Fruit fly (Drosophila melanogaster) whole organism, embryonic: Measurements from ENCODE around the gene MED27.

ENCODE experiments used
- CG10462 ChIP-seq: fragments of 200-800 bp; sonication (Bioruptor generic); optimal IDR thresholded peaks from 2 replicates; lab custom pipeline; 2016; ENCODE audit warnings: missing biosample characterization, missing genetic modification characterization
- CG11723 ChIP-seq: fragments of 200-800 bp; sonication (Bioruptor generic); optimal IDR thresholded peaks from 2 replicates; lab custom pipeline; 2017; ENCODE audit warnings: missing biosample characterization, mild to moderate bottlenecking, missing genetic modification characterization
- CG13287 ChIP-seq: fragments of 200-800 bp; sonication (Bioruptor generic); IDR thresholded peaks from 2 replicates; pipeline ENCODE4 v1.3.6; 2022; ENCODE audit warnings: missing biosample characterization, missing genetic modification characterization; ENCODE audit not compliant: partially characterized antibody
- CG16863 ChIP-seq: fragments of 200-800 bp; sonication (Bioruptor generic); optimal IDR thresholded peaks from 3 replicates; lab custom pipeline; 2016; ENCODE audit warnings: missing biosample characterization, missing genetic modification characterization
- CG18599 ChIP-seq: fragments of 200-800 bp; sonication (Bioruptor generic); optimal IDR thresholded peaks from 3 replicates; lab custom pipeline; 2017; ENCODE audit warnings: missing biosample characterization, missing genetic modification characterization, mild to moderate bottlenecking, moderate library complexity, missing genetic modification reagents
- CG2116 ChIP-seq: fragments of 200-800 bp; sonication (Bioruptor generic); optimal IDR thresholded peaks from 3 replicates; lab custom pipeline; 2018; ENCODE audit warnings: missing biosample characterization, mild to moderate bottlenecking, missing genetic modification characterization
- CG30403 ChIP-seq: fragments of 200-800 bp; sonication (Bioruptor generic); optimal IDR thresholded peaks from 3 replicates; lab custom pipeline; 2016; ENCODE audit warnings: missing biosample characterization, missing genetic modification characterization
- CG32772 ChIP-seq: fragments of 200-800 bp; sonication (Bioruptor generic); IDR thresholded peaks from 2 replicates; pipeline ENCODE4 v1.3.6; 2022; ENCODE audit warnings: missing biosample characterization, missing genetic modification characterization
- CG34224 ChIP-seq: fragments of 200-800 bp; sonication (Bioruptor generic); IDR thresholded peaks from 3 replicates; pipeline ENCODE4 v1.3.6; 2022; ENCODE audit warnings: missing biosample characterization, missing genetic modification characterization; ENCODE audit not compliant: partially characterized antibody
- CG34376 ChIP-seq: fragments of 200-800 bp; sonication (Bioruptor generic); optimal IDR thresholded peaks from 2 replicates; lab custom pipeline; 2018; ENCODE audit warnings: missing biosample characterization, mild to moderate bottlenecking, missing genetic modification characterization
- CG5180 ChIP-seq: fragments of 200-800 bp; sonication (Bioruptor generic); optimal IDR thresholded peaks from 3 replicates; lab custom pipeline; 2017; ENCODE audit warnings: missing biosample characterization, missing genetic modification characterization, mild to moderate bottlenecking, moderate library complexity, missing genetic modification reagents
- CG6683 ChIP-seq: fragments of 200-800 bp; sonication (Bioruptor generic); optimal IDR thresholded peaks from 2 replicates; lab custom pipeline; 2017; ENCODE audit warnings: missing biosample characterization, mild to moderate bottlenecking, missing genetic modification characterization, missing genetic modification reagents
- CG6854 ChIP-seq: fragments of 200-800 bp; sonication (Bioruptor generic); optimal IDR thresholded peaks from 3 replicates; lab custom pipeline; 2017; ENCODE audit warnings: missing biosample characterization, mild to moderate bottlenecking, missing genetic modification characterization
- CG7839 ChIP-seq: fragments of 200-800 bp; sonication (Bioruptor generic); optimal IDR thresholded peaks from 3 replicates; lab custom pipeline; 2018; ENCODE audit warnings: missing biosample characterization, mild to moderate bottlenecking, missing genetic modification characterization, moderate library complexity
- CG9876 ChIP-seq: fragments of 200-800 bp; sonication (Bioruptor generic); optimal IDR thresholded peaks from 2 replicates; lab custom pipeline; 2016; ENCODE audit warnings: missing biosample characterization, missing genetic modification characterization
- Dek ChIP-seq: fragments of 200-800 bp; sonication (Bioruptor generic); optimal IDR thresholded peaks from 3 replicates; lab custom pipeline; 2019; ENCODE audit warnings: missing biosample characterization, mild to moderate bottlenecking, missing genetic modification characterization, moderate library complexity
- Dip2 ChIP-seq: fragments of 200-800 bp; sonication (Bioruptor generic); IDR thresholded peaks from 2 replicates; pipeline ENCODE4 v1.3.6; 2022; ENCODE audit warnings: missing biosample characterization, missing genetic modification characterization
- Gsc ChIP-seq: fragments of 200-800 bp; sonication (Bioruptor generic); IDR thresholded peaks from 2 replicates; pipeline ENCODE4 v1.3.6; 2022; ENCODE audit warnings: missing biosample characterization, missing genetic modification characterization
- HLH3B ChIP-seq: fragments of 200-800 bp; sonication (Bioruptor generic); IDR thresholded peaks from 2 replicates; pipeline ENCODE4 v1.3.6; 2022; ENCODE audit warnings: missing biosample characterization, missing genetic modification characterization
- HLH4C ChIP-seq: fragments of 200-800 bp; sonication (Bioruptor generic); IDR thresholded peaks from 3 replicates; pipeline ENCODE4 v1.3.6; 2022; ENCODE audit warnings: missing biosample characterization, missing genetic modification characterization; ENCODE audit not compliant: partially characterized antibody
- HLHmδ ChIP-seq: fragments of 200-800 bp; sonication (Bioruptor generic); optimal IDR thresholded peaks from 2 replicates; lab custom pipeline; 2018; ENCODE audit warnings: missing biosample characterization, mild to moderate bottlenecking, missing genetic modification characterization, moderate library complexity
- Hsf ChIP-seq: fragments of 200-800 bp; sonication (Bioruptor generic); optimal IDR thresholded peaks from 3 replicates; lab custom pipeline; 2016; ENCODE audit warnings: missing biosample characterization, missing genetic modification characterization
- MESR4 ChIP-seq: fragments of 200-800 bp; sonication (Bioruptor generic); optimal IDR thresholded peaks from 2 replicates; lab custom pipeline; 2018; ENCODE audit warnings: missing biosample characterization, mild to moderate bottlenecking, missing genetic modification characterization, moderate library complexity
- MTF-1 ChIP-seq: fragments of 200-800 bp; sonication (Bioruptor generic); optimal IDR thresholded peaks from 2 replicates; lab custom pipeline; 2018; ENCODE audit warnings: missing biosample characterization, mild to moderate bottlenecking, missing genetic modification characterization, borderline replicate concordance
- PHDP ChIP-seq: fragments of 200-800 bp; sonication (Bioruptor generic); optimal IDR thresholded peaks from 3 replicates; lab custom pipeline; 2018; ENCODE audit warnings: missing biosample characterization, mild to moderate bottlenecking, missing genetic modification characterization, moderate library complexity
- Pdp1 ChIP-seq, 2 experiments: fragments of 200-800 bp; sonication (Bioruptor generic); optimal IDR thresholded peaks; 3 replicates each; lab custom pipeline; 2016; ENCODE audit warnings: missing biosample characterization in 2 of 2, missing genetic modification characterization in 2 of 2, mild to moderate bottlenecking in 1 of 2, moderate library complexity in 1 of 2
- Sin3A ChIP-seq: fragments of >200 bp; optimal IDR thresholded peaks from 2 replicates; lab custom pipeline; 2018
- Sox100B ChIP-seq: fragments of 200-800 bp; sonication (Bioruptor generic); optimal IDR thresholded peaks from 3 replicates; lab custom pipeline; 2018; ENCODE audit warnings: missing biosample characterization, mild to moderate bottlenecking, missing genetic modification characterization
- amos ChIP-seq: fragments of 200-800 bp; sonication (Bioruptor generic); IDR thresholded peaks from 2 replicates; pipeline ENCODE4 v1.3.6; 2022; ENCODE audit warnings: missing biosample characterization, missing genetic modification characterization; ENCODE audit not compliant: partially characterized antibody
- cas ChIP-seq: fragments of 200-800 bp; sonication (Bioruptor generic); IDR thresholded peaks from 2 replicates; pipeline ENCODE4 v1.3.6; 2022; ENCODE audit warnings: missing biosample characterization, missing genetic modification characterization
- cg ChIP-seq: fragments of 200-800 bp; sonication (Bioruptor generic); optimal IDR thresholded peaks from 3 replicates; lab custom pipeline; 2019; ENCODE audit warnings: missing biosample characterization, mild to moderate bottlenecking, missing genetic modification characterization, moderate library complexity
- corto ChIP-seq: fragments of 200-800 bp; sonication (Bioruptor generic); optimal IDR thresholded peaks from 2 replicates; lab custom pipeline; 2016; ENCODE audit warnings: missing biosample characterization, mild to moderate bottlenecking, missing genetic modification characterization, moderate library complexity
- crc ChIP-seq: fragments of 200-800 bp; sonication (Bioruptor generic); optimal IDR thresholded peaks from 2 replicates; lab custom pipeline; 2016; ENCODE audit warnings: missing biosample characterization, missing genetic modification characterization
- croc ChIP-seq: fragments of 200-800 bp; sonication (Bioruptor generic); conservative IDR thresholded peaks from 3 replicates; pipeline ENCODE4 v1.3.6; 2022; ENCODE audit warnings: missing biosample characterization, missing genetic modification characterization
- da ChIP-seq: fragments of 200-800 bp; sonication (Bioruptor generic); optimal IDR thresholded peaks from 2 replicates; lab custom pipeline; 2016; ENCODE audit warnings: missing biosample characterization, missing genetic modification characterization
- dm ChIP-seq: fragments of 200-800 bp; sonication (Bioruptor generic); optimal IDR thresholded peaks from 3 replicates; lab custom pipeline; 2016; ENCODE audit warnings: missing biosample characterization, missing genetic modification characterization
- dmrt99B ChIP-seq: fragments of 200-800 bp; sonication (Bioruptor generic); optimal IDR thresholded peaks from 2 replicates; lab custom pipeline; 2018; ENCODE audit warnings: missing biosample characterization, mild to moderate bottlenecking, missing genetic modification characterization, moderate library complexity
- eyg ChIP-seq: fragments of 200-800 bp; sonication (Bioruptor generic); optimal IDR thresholded peaks from 3 replicates; lab custom pipeline; 2016; ENCODE audit warnings: missing biosample characterization, missing genetic modification characterization
- fd64A ChIP-seq: fragments of 200-800 bp; sonication (Bioruptor generic); optimal IDR thresholded peaks from 3 replicates; lab custom pipeline; 2018; ENCODE audit warnings: missing biosample characterization, mild to moderate bottlenecking, missing genetic modification characterization
- hbn ChIP-seq: fragments of 200-800 bp; sonication (Bioruptor generic); IDR thresholded peaks from 2 replicates; pipeline ENCODE4 v1.3.6; 2022; ENCODE audit warnings: missing biosample characterization, missing genetic modification characterization; ENCODE audit not compliant: partially characterized antibody
- jumu ChIP-seq: fragments of 200-800 bp; sonication (Bioruptor generic); optimal IDR thresholded peaks from 3 replicates; lab custom pipeline; 2016; ENCODE audit warnings: missing biosample characterization, missing genetic modification characterization
- ken ChIP-seq: fragments of 200-800 bp; sonication (Bioruptor generic); IDR thresholded peaks from 3 replicates; pipeline ENCODE4 v1.3.6; 2022; ENCODE audit warnings: missing biosample characterization, missing genetic modification characterization
- lbe ChIP-seq: fragments of 200-800 bp; sonication (Bioruptor generic); optimal IDR thresholded peaks from 2 replicates; lab custom pipeline; 2016; ENCODE audit warnings: missing biosample characterization, mild to moderate bottlenecking, missing genetic modification characterization
- p53 ChIP-seq: fragments of 200-800 bp; sonication (Bioruptor generic); optimal IDR thresholded peaks from 2 replicates; lab custom pipeline; 2016; ENCODE audit warnings: missing biosample characterization, missing genetic modification characterization
- scrt ChIP-seq: fragments of 200-800 bp; sonication (Bioruptor generic); optimal IDR thresholded peaks from 2 replicates; lab custom pipeline; 2018; ENCODE audit warnings: missing biosample characterization, mild to moderate bottlenecking, missing genetic modification characterization, moderate library complexity
- tgo ChIP-seq: fragments of 200-800 bp; sonication (Bioruptor generic); IDR thresholded peaks from 3 replicates; pipeline ENCODE4 v1.3.6; 2022; ENCODE audit warnings: missing biosample characterization, missing genetic modification characterization
- tin ChIP-seq: fragments of 200-800 bp; sonication (Bioruptor generic); optimal IDR thresholded peaks from 3 replicates; lab custom pipeline; 2016; ENCODE audit warnings: missing biosample characterization, missing genetic modification characterization
- vvl ChIP-seq: fragments of 200-800 bp; sonication (Bioruptor generic); IDR thresholded peaks from 2 replicates; pipeline ENCODE4 v1.3.6; 2022; ENCODE audit warnings: missing biosample characterization, missing genetic modification characterization
- wor ChIP-seq: fragments of 200-800 bp; sonication (Bioruptor generic); IDR thresholded peaks from 2 replicates; pipeline ENCODE4 v1.3.6; 2022; ENCODE audit warnings: missing biosample characterization, missing genetic modification characterization
- zen ChIP-seq: fragments of 200-800 bp; sonication (Bioruptor generic); optimal IDR thresholded peaks from 3 replicates; lab custom pipeline; 2018; ENCODE audit warnings: missing biosample characterization, mild to moderate bottlenecking, missing genetic modification characterization, moderate library complexity

Gene MED27

DNA sequence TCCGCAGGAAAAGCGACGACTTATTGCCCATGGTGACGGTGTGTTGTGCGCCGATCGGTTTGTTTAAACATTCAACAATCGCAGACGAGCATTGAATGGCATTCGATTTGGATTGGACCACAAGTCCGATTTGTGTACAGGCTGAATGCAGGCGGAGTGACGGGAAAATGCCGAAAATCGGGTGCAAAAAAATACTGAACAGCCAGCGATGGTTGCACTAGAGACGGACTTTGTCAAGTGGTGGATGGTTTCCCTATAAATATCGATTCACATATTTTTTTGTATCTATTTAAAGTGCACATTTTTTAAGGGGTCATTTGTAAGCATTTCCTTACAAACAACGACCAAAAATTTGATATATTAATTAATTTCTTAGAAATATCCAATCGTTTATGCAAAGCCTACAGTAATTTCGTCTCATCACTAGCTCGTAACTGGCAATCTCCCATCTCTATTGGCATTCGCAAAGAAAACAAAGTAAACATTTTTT is at the start of gene MED27, which contains the start of gene elm (continued):
- TF ChIP-seq CG11723 (peak; percentile 81), cas (GFP tag; lab: Robert Waterston, UW) (peak; percentile 86), CG34224 (GFP tag; lab: Robert Waterston, UW) (peak; percentile 87), MTF-1 (GFP tag; lab: Kevin White, UChicago) (peak; percentile 68), Gsc (peak; percentile 82), CG10462 (GFP tag; lab: Kevin White, UChicago) (peak; percentile 88), PHDP (tag; lab: Kevin White, UChicago) (peak; percentile 90), crc (GFP tag; lab: Kevin White, UChicago) (peak; percentile 65), cg (GFP tag; lab: Kevin White, UChicago) (peak; percentile 24), MESR4 (peak; percentile 96), CG9876 (GFP tag; lab: Kevin White, UChicago) (peak; percentile 80), HLHmδ (GFP tag; lab: Kevin White, UChicago) (peak; percentile 94), CG16863 (peak; percentile 87), CG7839 (peak; percentile 90), scrt (peak; percentile 72), wor (GFP tag; lab: Robert Waterston, UW) (peak; percentile 89), fd64A (no peak), Dip2 (no peak), dmrt99B (tag; lab: Kevin White, UChicago) (no peak), lbe (GFP tag; lab: Kevin White, UChicago) (peak; percentile 89), da (GFP tag; lab: Kevin White, UChicago) (peak; percentile 78), eyg (GFP tag; lab: Kevin White, UChicago) (peak; percentile 75), Dek (tag; lab: Kevin White, UChicago) (peak; percentile 89), CG30403 (peak; percentile 98), Sox100B (GFP tag; lab: Kevin White, UChicago) (peak; percentile 77), amos (GFP tag; lab: Robert Waterston, UW) (peak; percentile 91), CG2116 (GFP tag; lab: Kevin White, UChicago) (peak; percentile 92), zen (tag; lab: Kevin White, UChicago) (peak; percentile 94), tin (GFP tag; lab: Kevin White, UChicago) (peak; percentile 96), CG6854 (GFP tag; lab: Kevin White, UChicago) (peak; percentile 61), CG5180 (GFP tag; lab: Kevin White, UChicago) (no peak), hbn (GFP tag; lab: Robert Waterston, UW) (peak; percentile 92), CG34376 (peak; percentile 83), CG6683 (GFP tag; lab: Kevin White, UChicago) (peak; percentile 52), p53 (GFP tag; lab: Kevin White, UChicago) (peak; percentile 63), corto (GFP tag; lab: Kevin White, UChicago) (peak; percentile 84), CG13287 (GFP tag; lab: Robert Waterston, UW) (peak; percentile 95), HLH4C (GFP tag; lab: Robert Waterston, UW) (peak; percentile 88), croc (peak; percentile 90), HLH3B (GFP tag; lab: Robert Waterston, UW) (peak; percentile 91), Hsf (GFP tag; lab: Kevin White, UChicago) (peak; percentile 97), dm (GFP tag; lab: Kevin White, UChicago) (peak; percentile 82), ken (peak; percentile 94), CG32772 (GFP tag; lab: Robert Waterston, UW) (peak; percentile 95), Sin3A (lab: Kevin White, UChicago) (peak; percentile 95), tgo (GFP tag; lab: Robert Waterston, UW) (peak; percentile 94), CG18599 (GFP tag; lab: Kevin White, UChicago) (peak; percentile 92), Pdp1 (GFP tag; optimal IDR thresholded peaks at IDR 0.05; lab: Kevin White, UChicago) (peak; percentile 91 to 96), jumu (GFP tag; lab: Kevin White, UChicago) (peak; percentile 94), vvl (peak; percentile 94)
